Fruit fly (Drosophila melanogaster): ENCODE data around the gene CG4116.
A peak's percentile ranks its signal among the peaks of the same experiment; 100 is the strongest.

The CG4116 gene

DNA sequence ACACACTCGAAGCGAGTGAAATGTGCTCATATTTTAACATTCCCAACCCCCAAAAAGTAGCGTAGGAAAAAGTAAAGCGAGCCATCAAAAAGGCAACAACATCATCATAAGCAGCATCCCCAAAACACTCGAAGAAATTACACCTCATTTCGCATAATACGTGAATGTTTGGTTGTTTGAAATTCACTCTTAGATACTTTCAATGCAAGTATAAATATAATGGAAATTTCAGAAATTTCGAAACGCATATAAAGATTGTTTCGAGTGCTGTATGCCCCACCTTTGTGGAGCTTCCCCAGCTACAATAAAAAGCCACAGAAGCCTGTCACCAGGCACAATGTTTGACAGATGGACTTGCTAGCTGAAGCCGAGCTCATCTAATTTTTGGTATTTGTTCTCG is 19.8 kb upstream of the CG4116 start (continued):
- TF ChIP-seq nmo (GFP tag; optimal IDR thresholded peaks at IDR 0.05) (peak; percentile 31), CG2199 (GFP tag; IDR thresholded peaks at IDR 0.05) (no peak), grau (tag; optimal IDR thresholded peaks at IDR 0.05) (peak; percentile 0), Rfx (GFP tag; IDR thresholded peaks at IDR 0.05) (no peak), ewg (GFP tag; optimal IDR thresholded peaks at IDR 0.05) (no peak), CG12744 (GFP tag; optimal IDR thresholded peaks at IDR 0.05) (no peak), Hand (GFP tag; optimal IDR thresholded peaks at IDR 0.05) (no peak), lmd (GFP tag; IDR thresholded peaks at IDR 0.05) (0 out of 2 replicates have a peak, but pooled peaks have one; percentile 24), gsb (GFP tag; IDR thresholded peaks at IDR 0.05) (no peak), Hmr (GFP tag; optimal IDR thresholded peaks at IDR 0.05) (peak; percentile 19), fd96Cb (tag; optimal IDR thresholded peaks at IDR 0.05) (no peak), CG18599 (GFP tag; optimal IDR thresholded peaks at IDR 0.05) (peak; percentile 27), disco-r (GFP tag; optimal IDR thresholded peaks at IDR 0.05) (no peak), CG8089 (GFP tag; optimal IDR thresholded peaks at IDR 0.05) (no peak), dysf (GFP tag; IDR thresholded peaks at IDR 0.05) (no peak), bsh (GFP tag; optimal IDR thresholded peaks at IDR 0.05) (peak in 1 of 2 experiments; percentile 32), CG3065 (GFP tag; optimal IDR thresholded peaks at IDR 0.05) (no peak), da (GFP tag; optimal IDR thresholded peaks at IDR 0.05) (no peak), slp2 (GFP tag; optimal IDR thresholded peaks at IDR 0.05) (no peak), CG4854 (GFP tag; optimal IDR thresholded peaks at IDR 0.05) (no peak), CG17361 (GFP tag; IDR thresholded peaks at IDR 0.05) (no peak), CG18011 (GFP tag; optimal IDR thresholded peaks at IDR 0.05) (no peak), hkb (optimal IDR thresholded peaks at IDR 0.05) (no peak), hkb (GFP tag; IDR thresholded peaks at IDR 0.05) (peak; percentile 52), Drgx (GFP tag; IDR thresholded peaks at IDR 0.05) (no peak), ci (GFP tag; IDR thresholded peaks at IDR 0.05) (0 out of 3 replicates have a peak, but pooled peaks have one; percentile 26), toy (GFP tag; IDR thresholded peaks at IDR 0.05) (no peak), bab2 (GFP tag; optimal IDR thresholded peaks at IDR 0.05) (peak; percentile 10), Atf3 (GFP tag; optimal IDR thresholded peaks at IDR 0.05) (no peak), Lhr (GFP tag; optimal IDR thresholded peaks at IDR 0.05) (no peak), tin (GFP tag; optimal IDR thresholded peaks at IDR 0.05) (no peak), CG3726 (GFP tag; IDR thresholded peaks at IDR 0.05) (no peak), Blimp-1 (GFP tag; optimal IDR thresholded peaks at IDR 0.05) (peak; percentile 12), CG1832 (GFP tag; optimal IDR thresholded peaks at IDR 0.05) (no peak), Gsc (GFP tag; IDR thresholded peaks at IDR 0.05) (no peak), pfk (GFP tag; optimal IDR thresholded peaks at IDR 0.05) (no peak), sens (GFP tag) (peak; percentile 69), CG18476 (GFP tag; optimal IDR thresholded peaks at IDR 0.05) (no peak), hb (GFP tag; IDR thresholded peaks at IDR 0.05; ENCODE audit: partially characterized antibody) (no peak), Scr (GFP tag; IDR thresholded peaks at IDR 0.05; ENCODE audit: partially characterized antibody) (no peak), CG2116 (GFP tag; optimal IDR thresholded peaks at IDR 0.05) (no peak), ken (GFP tag; IDR thresholded peaks at IDR 0.05) (0 out of 3 replicates have a peak, but pooled peaks have one; percentile 19), CG11696 (GFP tag; IDR thresholded peaks at IDR 0.05) (no peak), caup (GFP tag; optimal IDR thresholded peaks at IDR 0.05; ENCODE audit: severe bottlenecking) (no peak), fru (optimal IDR thresholded peaks at IDR 0.05) (no peak), CG11456 (GFP tag; IDR thresholded peaks at IDR 0.05) (no peak), danr (GFP tag; IDR thresholded peaks at IDR 0.05) (no peak), Med (GFP tag) (peak; percentile 62), CG11695 (GFP tag; IDR thresholded peaks at IDR 0.05) (no peak), ase (GFP tag; IDR thresholded peaks at IDR 0.05) (no peak), CG9817 (tag; optimal IDR thresholded peaks at IDR 0.05) (no peak), Abd-B (GFP tag; optimal IDR thresholded peaks at IDR 0.05) (peak; percentile 9)
